Worm (Caenorhabditis elegans): Measurements from ENCODE around the gene irld-62.

ce11 chrV:15265814-15266213 is 45.1 kb upstream of the irld-62 start, which contains the start of gene M01B2.13:
- TF ChIP-seq ceh-82 (tag; optimal IDR thresholded peaks at IDR 0.05) = no peak
- TF ChIP-seq nhr-237 (tag; optimal IDR thresholded peaks at IDR 0.05) = no peak
- TF ChIP-seq ztf-4 (tag; optimal IDR thresholded peaks at IDR 0.05) = no peak
